Worm (Caenorhabditis elegans): Measurements from ENCODE around the gene trpp-12.

DNA sequence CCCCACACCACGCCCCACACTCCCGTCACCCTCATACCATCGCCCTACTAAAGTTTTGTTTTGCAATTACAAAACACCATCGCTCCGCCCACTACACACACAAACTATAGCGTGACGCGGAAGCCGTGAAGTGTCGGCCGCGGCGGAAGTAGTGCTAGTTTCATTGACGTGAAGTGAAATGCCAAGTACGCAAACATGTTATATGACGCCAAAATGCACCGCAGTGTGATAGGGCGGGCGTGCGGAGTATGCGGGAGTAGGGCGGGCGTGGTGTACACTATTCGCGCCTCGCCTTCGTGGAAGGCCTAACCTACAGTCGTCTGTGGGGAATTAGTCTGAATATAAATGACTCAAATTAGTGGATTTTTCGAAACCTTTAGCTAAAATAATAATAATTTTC, 46.6 kb upstream of the trpp-12 start:
- TF ChIP-seq mdl-1 (tag; optimal IDR thresholded peaks at IDR 0.05) (no peak), skn-1 (tag; optimal IDR thresholded peaks at IDR 0.05) (no peak), aly-2 (tag; optimal IDR thresholded peaks at IDR 0.05) (no peak), ama-1 (optimal IDR thresholded peaks at IDR 0.05) (no peak), egl-27 (tag; optimal IDR thresholded peaks at IDR 0.05) (no peak), lin-11 (tag; optimal IDR thresholded peaks at IDR 0.05) (no peak), snpc-4 (tag; optimal IDR thresholded peaks at IDR 0.05) (no peak), peb-1 (tag; optimal IDR thresholded peaks at IDR 0.05) (no peak), nhr-11 (tag; optimal IDR thresholded peaks at IDR 0.05) (no peak)

Data from whole organism, L2 larva.